Worm (Caenorhabditis elegans): ENCODE results near the gene K06G5.3.

Gene K06G5.3

ce11 chrX:14173850-14174249 is 49.2 kb downstream of the K06G5.3 start, which contains the start of gene idhb-1 (continued):
- TF ChIP-seq mel-28 (tag; optimal IDR thresholded peaks at IDR 0.05; ENCODE audit: borderline replicate concordance) (no peak), lin-26 (GFP tag; IDR thresholded peaks at IDR 0.05) (no peak), rcor-1 (GFP tag; IDR thresholded peaks at IDR 0.05) (no peak), hmg-1.2 (GFP tag; IDR thresholded peaks at IDR 0.05) (no peak), snpc-1.1 (tag; optimal IDR thresholded peaks at IDR 0.05; ENCODE audit: insufficient read depth) (no peak), lsl-1 (GFP tag; optimal IDR thresholded peaks at IDR 0.05) (no peak), hrde-1 (tag; optimal IDR thresholded peaks at IDR 0.05; ENCODE audit: borderline replicate concordance) (no peak), mes-4 (tag; optimal IDR thresholded peaks at IDR 0.05) (no peak), T26A5.8 (tag; optimal IDR thresholded peaks at IDR 0.05) (no peak), F23B12.7 (tag; optimal IDR thresholded peaks at IDR 0.05; ENCODE audit: insufficient read depth) (no peak), unc-62 (GFP tag; optimal IDR thresholded peaks at IDR 0.05) (no peak), F37B4.10 (GFP tag; IDR thresholded peaks at IDR 0.05) (no peak), lin-40 (tag; optimal IDR thresholded peaks at IDR 0.05) (peak; percentile 65), snpc-4 (GFP tag; optimal IDR thresholded peaks at IDR 0.05) (no peak), snpc-4 (tag; optimal IDR thresholded peaks at IDR 0.05) (peak in 2 of 4 experiments; percentile 24 to 52), ceh-79 (tag; optimal IDR thresholded peaks at IDR 0.05) (no peak), snpc-3.4 (tag; optimal IDR thresholded peaks at IDR 0.05) (no peak), lag-1 (GFP tag; IDR thresholded peaks at IDR 0.05) (no peak), fkh-3 (tag; optimal IDR thresholded peaks at IDR 0.05) (no peak), F39B2.1 (GFP tag; IDR thresholded peaks at IDR 0.05) (no peak), zim-3 (tag; optimal IDR thresholded peaks at IDR 0.05) (no peak), F57A8.1 (GFP tag; optimal IDR thresholded peaks at IDR 0.05) (no peak), mcd-1 (GFP tag; IDR thresholded peaks at IDR 0.05) (no peak; the same call in 1 of the 2 replicates), bed-1 (GFP tag; IDR thresholded peaks at IDR 0.05) (no peak), ztf-28 (GFP tag; IDR thresholded peaks at IDR 0.05) (no peak), attf-3 (GFP tag; conservative IDR thresholded peaks at IDR 0.05) (no peak), C06A6.2 (GFP tag; conservative IDR thresholded peaks at IDR 0.05) (no peak), attf-5 (GFP tag; optimal IDR thresholded peaks at IDR 0.05) (no peak), gei-17 (GFP tag; optimal IDR thresholded peaks at IDR 0.05) (no peak), ztf-18 (tag; optimal IDR thresholded peaks at IDR 0.05) (peak; percentile 93), ztf-6 (GFP tag; IDR thresholded peaks at IDR 0.05) (no peak), hmg-20 (GFP tag; IDR thresholded peaks at IDR 0.05) (no peak)

- 0 out of 2 replicates have a peak, but pooled peaks have one; percentile 27 for TF ChIP-seq egrh-3 (GFP tag; IDR thresholded peaks at IDR 0.05)
- TF ChIP-seq F22D6.2 (tag; optimal IDR thresholded peaks at IDR 0.05) = no peak
- TF ChIP-seq repo-1 (tag; optimal IDR thresholded peaks at IDR 0.05) = peak; percentile 54
- TF ChIP-seq egl-18 (GFP tag; IDR thresholded peaks at IDR 0.05) = no peak
- TF ChIP-seq sea-2 (GFP tag; IDR thresholded peaks at IDR 0.05) = no peak
- no peak for TF ChIP-seq bed-2 (GFP tag; IDR thresholded peaks at IDR 0.05)
- no peak for TF ChIP-seq mel-28 (tag; optimal IDR thresholded peaks at IDR 0.05; ENCODE audit: borderline replicate concordance)
- no peak for TF ChIP-seq nhr-179 (tag; optimal IDR thresholded peaks at IDR 0.05)
- peak; percentile 91 for TF ChIP-seq nhr-90 (tag; optimal IDR thresholded peaks at IDR 0.05)
- peak; percentile 15 for TF ChIP-seq lsy-27 (tag; optimal IDR thresholded peaks at IDR 0.05; ENCODE audit: borderline replicate concordance, insufficient read depth)
- TF ChIP-seq ceh-27 (GFP tag; optimal IDR thresholded peaks at IDR 0.05) = peak; percentile 86
- no peak for TF ChIP-seq C17E4.6 (GFP tag; IDR thresholded peaks at IDR 0.05)
- TF ChIP-seq Y95B8A.8 (GFP tag; IDR thresholded peaks at IDR 0.05) = no peak
- TF ChIP-seq mxl-1 (tag; optimal IDR thresholded peaks at IDR 0.05) = no peak
- TF ChIP-seq ztf-28 (GFP tag; IDR thresholded peaks at IDR 0.05) = no peak
- peak; percentile 97 for TF ChIP-seq mcd-1 (GFP tag; IDR thresholded peaks at IDR 0.05)
- peak; percentile 92 for TF ChIP-seq ekl-4 (GFP tag; IDR thresholded peaks at IDR 0.05)
- no peak for TF ChIP-seq dpff-1 (tag; optimal IDR thresholded peaks at IDR 0.05)
- no peak for TF ChIP-seq lag-1 (GFP tag; IDR thresholded peaks at IDR 0.05)
- TF ChIP-seq ceh-91 (GFP tag; IDR thresholded peaks at IDR 0.05) = no peak
- TF ChIP-seq rec-8 (tag; optimal IDR thresholded peaks at IDR 0.05) = no peak
Measured at ce11 chrX:14169569-14170031, 53.5 kb downstream of the K06G5.3 start, which contains the start of gene sym-4. Gene sym-4, minus strand, starts transcription at chrX:14169619.

Data from whole organism, young adult.